Fruit fly (Drosophila melanogaster): ENCODE measurements around the gene CG3436.

Gene CG3436

DNA sequence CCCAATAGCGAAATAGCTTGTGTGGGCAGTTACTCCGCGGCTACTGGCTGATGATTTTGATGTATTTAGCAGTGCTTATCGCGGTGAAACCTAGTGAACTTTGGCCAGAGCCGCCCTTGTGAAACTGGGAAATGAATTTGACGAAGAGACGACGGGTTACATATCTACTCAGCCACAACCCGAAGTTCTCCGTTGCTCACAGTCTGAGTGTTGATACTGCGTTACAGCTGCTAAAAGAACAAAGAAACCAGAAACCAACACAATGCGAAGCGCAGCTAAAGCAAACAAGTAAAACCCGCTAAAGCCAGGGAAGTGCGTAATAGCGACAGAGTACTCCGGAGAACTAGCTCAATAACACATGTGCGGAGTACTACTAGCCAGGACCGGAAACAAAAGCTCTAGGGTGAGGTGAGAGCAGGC is 27.5 kb upstream of the CG3436 start (continued):
- TF ChIP-seq Sox102F (GFP tag; optimal IDR thresholded peaks at IDR 0.05) = no peak
- no peak for TF ChIP-seq CG12391 (tag; optimal IDR thresholded peaks at IDR 0.05)
- TF ChIP-seq sob (GFP tag; IDR thresholded peaks at IDR 0.05) = peak; percentile 28; the same call in 1 of the 2 replicates
- no peak for TF ChIP-seq Dref (GFP tag; IDR thresholded peaks at IDR 0.05)
- TF ChIP-seq sd (tag; optimal IDR thresholded peaks at IDR 0.05) = no peak
- TF ChIP-seq sqz (GFP tag; optimal IDR thresholded peaks at IDR 0.05) = no peak
- peak; percentile 35 for TF ChIP-seq eyg (GFP tag; optimal IDR thresholded peaks at IDR 0.05)
- no peak for TF ChIP-seq Bdp1 (GFP tag; optimal IDR thresholded peaks at IDR 0.05)
- TF ChIP-seq CG6791 (GFP tag; IDR thresholded peaks at IDR 0.05; ENCODE audit: partially characterized antibody) = no peak
- peak; percentile 37 for TF ChIP-seq Fer1 (GFP tag; optimal IDR thresholded peaks at IDR 0.05)
- TF ChIP-seq nom (GFP tag; optimal IDR thresholded peaks at IDR 0.05) = peak; percentile 70
- peak; percentile 31 for TF ChIP-seq CG17568 (GFP tag; optimal IDR thresholded peaks at IDR 0.05)
- TF ChIP-seq gce (GFP tag; IDR thresholded peaks at IDR 0.05) = no peak
- TF ChIP-seq CG12942 (GFP tag; optimal IDR thresholded peaks at IDR 0.05) = no peak
- TF ChIP-seq Neu2 (GFP tag; optimal IDR thresholded peaks at IDR 0.05; ENCODE audit: borderline replicate concordance) = no peak
- TF ChIP-seq unpg (GFP tag; optimal IDR thresholded peaks at IDR 0.05) = no peak
- TF ChIP-seq lmd (GFP tag; IDR thresholded peaks at IDR 0.05) = no peak
- no peak for TF ChIP-seq gsb (GFP tag; IDR thresholded peaks at IDR 0.05)
- no peak for TF ChIP-seq sim (GFP tag; IDR thresholded peaks at IDR 0.05)
- TF ChIP-seq CG14710 (tag; optimal IDR thresholded peaks at IDR 0.05) = no peak
- TF ChIP-seq CG6854 (GFP tag; optimal IDR thresholded peaks at IDR 0.05) = peak; percentile 7
- peak; percentile 49 for TF ChIP-seq CG13894 (tag; optimal IDR thresholded peaks at IDR 0.05)
- no peak for TF ChIP-seq Mrtf (GFP tag; IDR thresholded peaks at IDR 0.05)

DNA sequence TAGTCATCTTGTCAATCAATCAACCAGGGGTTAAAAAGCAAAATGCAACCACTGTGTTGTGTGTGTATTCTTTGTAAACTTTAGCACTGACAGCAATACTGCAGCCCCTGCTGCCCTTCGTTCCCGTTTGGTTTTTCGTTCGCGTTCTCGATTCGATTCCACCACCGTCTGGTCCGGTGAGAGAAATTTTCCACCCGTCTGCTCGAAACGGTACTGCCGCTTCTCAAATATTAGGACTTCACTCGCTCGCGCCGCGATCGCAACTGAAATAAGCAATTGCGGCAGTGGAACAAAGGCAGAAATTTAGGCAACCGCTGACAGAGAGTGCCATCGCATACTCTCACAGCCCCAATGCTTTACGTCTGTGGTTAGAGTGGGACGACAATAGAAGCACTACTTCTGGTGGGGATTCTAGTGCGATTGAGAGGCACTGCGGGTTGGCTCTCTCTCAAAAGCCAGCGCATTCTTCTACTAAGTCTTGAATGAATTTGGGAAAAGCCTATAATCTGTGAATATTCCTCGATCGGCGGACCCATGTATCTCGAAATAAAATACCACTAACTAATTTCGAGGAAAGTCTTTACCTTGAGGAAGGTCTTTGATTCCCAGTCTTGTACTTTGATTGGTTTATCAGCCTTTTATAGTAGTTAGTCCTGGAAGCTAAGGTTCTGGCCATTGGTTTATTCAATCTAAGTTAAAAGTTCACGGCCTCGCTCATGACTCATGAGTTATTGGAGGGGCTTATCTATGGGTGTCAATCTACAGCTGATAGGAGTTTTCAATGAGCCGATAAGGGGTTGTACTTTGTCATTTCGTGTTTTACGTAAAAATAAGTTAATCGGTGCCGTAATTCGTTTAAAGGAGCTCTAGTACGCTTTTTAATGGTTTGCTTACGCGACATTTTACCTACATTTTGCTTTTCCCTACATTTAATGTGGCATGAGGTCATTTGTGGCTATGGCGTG is 26.6 kb upstream of the CG3436 start:
- TF ChIP-seq CG4328 (GFP tag; optimal IDR thresholded peaks at IDR 0.05) = peak; percentile 15
- TF ChIP-seq CG10431 (GFP tag; optimal IDR thresholded peaks at IDR 0.05) = peak; percentile 39
- TF ChIP-seq CG4730 (GFP tag; IDR thresholded peaks at IDR 0.05) = no peak
- TF ChIP-seq CTCF (GFP tag; optimal IDR thresholded peaks at IDR 0.05) = peak; percentile 8
- peak; percentile 36 for TF ChIP-seq kay (GFP tag; optimal IDR thresholded peaks at IDR 0.05)
- TF ChIP-seq cas (GFP tag; IDR thresholded peaks at IDR 0.05) = peak; percentile 36; the same call in 1 of the 2 replicates
- TF ChIP-seq CG33557 (GFP tag; optimal IDR thresholded peaks at IDR 0.05) = peak; percentile 18
- peak in 1 of 2 experiments; percentile 8 for TF ChIP-seq insv (GFP tag; optimal IDR thresholded peaks at IDR 0.05)
- TF ChIP-seq CG15269 (tag; optimal IDR thresholded peaks at IDR 0.05) = peak; percentile 18
- no peak for TF ChIP-seq ase (GFP tag; IDR thresholded peaks at IDR 0.05)
- TF ChIP-seq Fer3 (tag; optimal IDR thresholded peaks at IDR 0.05) = peak; percentile 34
- TF ChIP-seq tx (GFP tag; optimal IDR thresholded peaks at IDR 0.05) = no peak
- TF ChIP-seq Hand (GFP tag; optimal IDR thresholded peaks at IDR 0.05) = peak; percentile 33
- peak; percentile 59 for TF ChIP-seq scrt (GFP tag; optimal IDR thresholded peaks at IDR 0.05)
- peak; percentile 23 for TF ChIP-seq CG10267 (tag; optimal IDR thresholded peaks at IDR 0.05)
- TF ChIP-seq CG10543 (GFP tag; optimal IDR thresholded peaks at IDR 0.05) = peak; percentile 90
- peak; percentile 78 for TF ChIP-seq sens (GFP tag)
- TF ChIP-seq onecut (GFP tag; IDR thresholded peaks at IDR 0.05) = peak; percentile 25
- TF ChIP-seq ara (GFP tag; IDR thresholded peaks at IDR 0.05) = 0 out of 2 replicates have a peak, but pooled peaks have one; percentile 14
- no peak for TF ChIP-seq CG10959 (GFP tag; IDR thresholded peaks at IDR 0.05)
- TF ChIP-seq ash1 (GFP tag; optimal IDR thresholded peaks at IDR 0.05) = peak; percentile 33
- TF ChIP-seq mam (GFP tag; optimal IDR thresholded peaks at IDR 0.05) = no peak
- peak; percentile 86 for TF ChIP-seq HmgZ (tag; optimal IDR thresholded peaks at IDR 0.05)
- TF ChIP-seq CG4820 (GFP tag; optimal IDR thresholded peaks at IDR 0.05) = no peak
- peak; percentile 21 for TF ChIP-seq odd (GFP tag; optimal IDR thresholded peaks at IDR 0.05)
- TF ChIP-seq CG17328 (GFP tag; IDR thresholded peaks at IDR 0.05) = peak; percentile 47; the same call in 1 of the 2 replicates
- peak; percentile 55 for TF ChIP-seq HHEX (GFP tag; optimal IDR thresholded peaks at IDR 0.05)

Measured in whole organism, embryonic.